Fruit fly (Drosophila melanogaster): ENCODE data around the gene Sxl.

Gene Sxl

dm6 chrX:7109793-7110606 lies 12.1 kb upstream of the Sxl start, which contains the start of gene fz4 (continued):
- TF ChIP-seq Fer1 (GFP tag; optimal IDR thresholded peaks at IDR 0.05) (peak; percentile 35), CG8765 (GFP tag; IDR thresholded peaks at IDR 0.05) (0 out of 2 replicates have a peak, but pooled peaks have one; percentile 13), Atf3 (GFP tag; optimal IDR thresholded peaks at IDR 0.05) (peak; percentile 30), GATAe (GFP tag; conservative IDR thresholded peaks at IDR 0.05) (peak; percentile 64; the same call in 1 of the 2 replicates), Lhr (GFP tag; optimal IDR thresholded peaks at IDR 0.05) (peak; percentile 55), tna (GFP tag; IDR thresholded peaks at IDR 0.05; ENCODE audit: partially characterized antibody) (peak; percentile 51; the same call in 1 of the 2 replicates), sens-2 (GFP tag; IDR thresholded peaks at IDR 0.05) (no peak), ash1 (GFP tag; optimal IDR thresholded peaks at IDR 0.05) (no peak), cad (GFP tag; optimal IDR thresholded peaks at IDR 0.05) (no peak), knrl (GFP tag; IDR thresholded peaks at IDR 0.05; ENCODE audit: partially characterized antibody) (peak; percentile 76), CG12744 (GFP tag; optimal IDR thresholded peaks at IDR 0.05) (no peak), Max (GFP tag; optimal IDR thresholded peaks at IDR 0.05) (no peak), Dfd (GFP tag; optimal IDR thresholded peaks at IDR 0.05) (no peak), CG16813 (GFP tag; IDR thresholded peaks at IDR 0.05; ENCODE audit: partially characterized antibody) (peak; percentile 80), ranshi (GFP tag; IDR thresholded peaks at IDR 0.05) (no peak), unpg (GFP tag; optimal IDR thresholded peaks at IDR 0.05) (no peak), kay (GFP tag; optimal IDR thresholded peaks at IDR 0.05) (no peak), CG5953 (GFP tag; IDR thresholded peaks at IDR 0.05) (no peak), CG7786 (GFP tag; optimal IDR thresholded peaks at IDR 0.05) (no peak), row (GFP tag; IDR thresholded peaks at IDR 0.05) (peak; percentile 46; the same call in 1 of the 3 replicates), Mrtf (GFP tag; IDR thresholded peaks at IDR 0.05) (no peak), E2f2 (GFP tag; IDR thresholded peaks at IDR 0.05) (peak; percentile 96), tx (GFP tag; optimal IDR thresholded peaks at IDR 0.05) (no peak), CG1529 (GFP tag; optimal IDR thresholded peaks at IDR 0.05) (no peak), CG12071 (GFP tag; optimal IDR thresholded peaks at IDR 0.05) (no peak), Lim3 (GFP tag; IDR thresholded peaks at IDR 0.05) (no peak), Ada2b (GFP tag; IDR thresholded peaks at IDR 0.05) (no peak), CG7928 (GFP tag; optimal IDR thresholded peaks at IDR 0.05) (no peak), caup (GFP tag; optimal IDR thresholded peaks at IDR 0.05; ENCODE audit: severe bottlenecking) (no peak), Hr39 (optimal IDR thresholded peaks at IDR 0.05) (no peak), CG18619 (GFP tag; optimal IDR thresholded peaks at IDR 0.05) (no peak), ci (GFP tag; IDR thresholded peaks at IDR 0.05) (peak; percentile 61; the same call in 1 of the 3 replicates), CG7963 (GFP tag; IDR thresholded peaks at IDR 0.05; ENCODE audit: partially characterized antibody) (peak; percentile 72), CG17802 (tag; optimal IDR thresholded peaks at IDR 0.05) (no peak), Chrac-16 (GFP tag; optimal IDR thresholded peaks at IDR 0.05) (no peak), HLH54F (GFP tag; optimal IDR thresholded peaks at IDR 0.05) (no peak), Kr (GFP tag; optimal IDR thresholded peaks at IDR 0.05) (peak; percentile 13), ase (GFP tag; IDR thresholded peaks at IDR 0.05) (no peak), CG1792 (GFP tag; optimal IDR thresholded peaks at IDR 0.05) (no peak), CG15073 (GFP tag; optimal IDR thresholded peaks at IDR 0.05) (no peak), nerfin-1 (tag; optimal IDR thresholded peaks at IDR 0.05) (no peak), trh (GFP tag; optimal IDR thresholded peaks at IDR 0.05) (no peak), Dp (GFP tag; optimal IDR thresholded peaks at IDR 0.05) (peak; percentile 88), pb (GFP tag; optimal IDR thresholded peaks at IDR 0.05) (peak; percentile 21), bab2 (GFP tag; optimal IDR thresholded peaks at IDR 0.05) (no peak), Fer3 (tag; optimal IDR thresholded peaks at IDR 0.05) (no peak), CG42726 (GFP tag; IDR thresholded peaks at IDR 0.05; ENCODE audit: partially characterized antibody) (peak; percentile 80), NC2β (GFP tag; optimal IDR thresholded peaks at IDR 0.05) (no peak)
